Fruit fly (Drosophila melanogaster) whole organism, embryonic: Measurements from ENCODE around the gene CG17646.

Source experiments
- Ada2b ChIP-seq: fragments of 200-800 bp; sonication (Bioruptor generic); IDR thresholded peaks from 2 replicates; pipeline ENCODE4 v1.3.6; 2022; ENCODE audit warnings: missing biosample characterization, missing genetic modification characterization
- Atf3 ChIP-seq: fragments of 200-800 bp; sonication (Bioruptor generic); optimal IDR thresholded peaks from 3 replicates; lab custom pipeline; 2016; ENCODE audit warnings: missing biosample characterization, missing genetic modification characterization
- Atf6 ChIP-seq: fragments of 200-800 bp; sonication (Bioruptor generic); IDR thresholded peaks from 2 replicates; pipeline ENCODE4 v1.3.6; 2022; ENCODE audit warnings: missing biosample characterization, missing genetic modification characterization
- CG10209 ChIP-seq: fragments of 200-800 bp; sonication (Bioruptor generic); optimal IDR thresholded peaks from 3 replicates; lab custom pipeline; 2017; ENCODE audit warnings: missing biosample characterization, mild to moderate bottlenecking, missing genetic modification characterization, missing genetic modification reagents
- CG10366 ChIP-seq: fragments of 200-800 bp; sonication (Bioruptor generic); IDR thresholded peaks from 2 replicates; pipeline ENCODE4 v1.3.6; 2022; ENCODE audit warnings: missing biosample characterization, missing genetic modification characterization
- CG12391 ChIP-seq: fragments of 200-800 bp; sonication (Bioruptor generic); optimal IDR thresholded peaks from 3 replicates; lab custom pipeline; 2018; ENCODE audit warnings: missing biosample characterization, mild to moderate bottlenecking, missing genetic modification characterization, moderate library complexity
- CG12659 ChIP-seq: fragments of 200-800 bp; sonication (Bioruptor generic); optimal IDR thresholded peaks from 3 replicates; lab custom pipeline; 2017; ENCODE audit warnings: mild to moderate bottlenecking, missing biosample characterization, missing genetic modification reagents, missing genetic modification characterization
- CG13296 ChIP-seq: fragments of 200-800 bp; sonication (Bioruptor generic); optimal IDR thresholded peaks from 3 replicates; lab custom pipeline; 2018; ENCODE audit warnings: missing biosample characterization, mild to moderate bottlenecking, missing genetic modification characterization
- CG14441 ChIP-seq: fragments of 200-800 bp; sonication (Bioruptor generic); IDR thresholded peaks from 2 replicates; pipeline ENCODE4 v1.3.6; 2022; ENCODE audit warnings: missing biosample characterization, missing genetic modification characterization
- CG15696 ChIP-seq: fragments of 200-800 bp; sonication (Bioruptor generic); optimal IDR thresholded peaks from 2 replicates; lab custom pipeline; 2019; ENCODE audit warnings: missing biosample characterization, mild to moderate bottlenecking, missing genetic modification characterization, moderate library complexity
- CG1603 ChIP-seq: fragments of 200-800 bp; sonication (Bioruptor generic); optimal IDR thresholded peaks from 2 replicates; lab custom pipeline; 2019; ENCODE audit warnings: missing biosample characterization, mild to moderate bottlenecking, missing genetic modification characterization, moderate library complexity
- CG18262 ChIP-seq: fragments of 200-800 bp; optimal IDR thresholded peaks from 3 replicates; lab custom pipeline; 2019; ENCODE audit warnings: missing biosample characterization, mild to moderate bottlenecking, missing genetic modification characterization, moderate library complexity
- CG2129 ChIP-seq: fragments of 200-800 bp; sonication (Bioruptor generic); IDR thresholded peaks from 2 replicates; pipeline ENCODE4 v1.3.6; 2022; ENCODE audit warnings: missing biosample characterization, missing genetic modification characterization; ENCODE audit not compliant: partially characterized antibody
- CG30431 ChIP-seq: fragments of 200-800 bp; sonication (Bioruptor generic); optimal IDR thresholded peaks from 2 replicates; lab custom pipeline; 2017; ENCODE audit warnings: missing biosample characterization, missing genetic modification characterization
- CG31224 ChIP-seq: fragments of 200-800 bp; sonication (Bioruptor generic); IDR thresholded peaks from 2 replicates; pipeline ENCODE4 v1.3.6; 2022; ENCODE audit warnings: missing biosample characterization, missing genetic modification characterization
- CG31441 ChIP-seq: fragments of 200-800 bp; sonication (Bioruptor generic); IDR thresholded peaks from 2 replicates; pipeline ENCODE4 v1.3.6; 2022; ENCODE audit warnings: missing biosample characterization, missing genetic modification characterization
- CG34422 ChIP-seq: fragments of 200-800 bp; sonication (Bioruptor generic); IDR thresholded peaks from 3 replicates; pipeline ENCODE4 v1.3.6; 2022; ENCODE audit warnings: missing biosample characterization, missing genetic modification characterization
- CG3995 ChIP-seq: fragments of 200-800 bp; sonication (Bioruptor generic); optimal IDR thresholded peaks from 3 replicates; lab custom pipeline; 2016; ENCODE audit warnings: missing biosample characterization, missing genetic modification characterization
- CG4730 ChIP-seq: fragments of 200-800 bp; sonication (Bioruptor generic); IDR thresholded peaks from 2 replicates; pipeline ENCODE4 v1.3.6; 2022; ENCODE audit warnings: missing biosample characterization, missing genetic modification characterization
- CG5245 ChIP-seq: fragments of 200-800 bp; sonication (Bioruptor generic); optimal IDR thresholded peaks from 3 replicates; lab custom pipeline; 2016; ENCODE audit warnings: missing biosample characterization, missing genetic modification characterization
- CG6765 ChIP-seq: fragments of 200-800 bp; sonication (Bioruptor generic); optimal IDR thresholded peaks from 3 replicates; lab custom pipeline; 2017; ENCODE audit warnings: missing biosample characterization, mild to moderate bottlenecking, missing genetic modification characterization
- CG9932 ChIP-seq: fragments of 200-800 bp; sonication (Bioruptor generic); IDR thresholded peaks from 2 replicates; pipeline ENCODE4 v1.3.6; 2022; ENCODE audit warnings: missing biosample characterization, missing genetic modification characterization
- CHES-1-like ChIP-seq: fragments of 200-800 bp; sonication (Bioruptor generic); optimal IDR thresholded peaks from 2 replicates; lab custom pipeline; 2016; ENCODE audit warnings: missing biosample characterization, missing genetic modification characterization
- Dip3 ChIP-seq: fragments of 200-800 bp; sonication (Bioruptor generic); optimal IDR thresholded peaks from 3 replicates; lab custom pipeline; 2016; ENCODE audit warnings: missing biosample characterization, missing genetic modification characterization
- Ets65A ChIP-seq: fragments of 200-800 bp; sonication (Bioruptor generic); peaks from one replicate; lab custom pipeline; 2016; ENCODE audit warnings: missing biosample characterization, missing genetic modification characterization
- Fer3 ChIP-seq: fragments of 200-800 bp; sonication (Bioruptor generic); optimal IDR thresholded peaks from 2 replicates; lab custom pipeline; 2018; ENCODE audit warnings: missing biosample characterization, mild to moderate bottlenecking, missing genetic modification characterization, moderate library complexity
- HHEX ChIP-seq: fragments of 200-800 bp; sonication (Bioruptor generic); optimal IDR thresholded peaks from 3 replicates; lab custom pipeline; 2017; ENCODE audit warnings: missing biosample characterization, mild to moderate bottlenecking, missing genetic modification characterization, missing genetic modification reagents
- HLH3B ChIP-seq: fragments of 200-800 bp; sonication (Bioruptor generic); IDR thresholded peaks from 2 replicates; pipeline ENCODE4 v1.3.6; 2022; ENCODE audit warnings: missing biosample characterization, missing genetic modification characterization
- HmgD ChIP-seq: fragments of 200-800 bp; sonication (Bioruptor generic); optimal IDR thresholded peaks from 3 replicates; lab custom pipeline; 2016; ENCODE audit warnings: missing biosample characterization, missing genetic modification characterization
- Hr39 ChIP-seq: fragments of >200 bp; optimal IDR thresholded peaks from 2 replicates; lab custom pipeline; 2017
- MTF-1 ChIP-seq: fragments of 200-800 bp; sonication (Bioruptor generic); optimal IDR thresholded peaks from 2 replicates; lab custom pipeline; 2018; ENCODE audit warnings: missing biosample characterization, mild to moderate bottlenecking, missing genetic modification characterization, borderline replicate concordance
- NC2α ChIP-seq: fragments of 200-800 bp; sonication (Bioruptor generic); optimal IDR thresholded peaks from 2 replicates; lab custom pipeline; 2016; ENCODE audit warnings: missing biosample characterization, missing genetic modification characterization
- aop ChIP-seq: fragments of 200-800 bp; sonication (Bioruptor generic); IDR thresholded peaks from 2 replicates; pipeline ENCODE4 v1.3.6; 2022; ENCODE audit warnings: missing biosample characterization, missing genetic modification characterization
- br ChIP-seq: fragments of >200 bp; optimal IDR thresholded peaks from 2 replicates; lab custom pipeline; 2017
- btn ChIP-seq: fragments of 200-800 bp; sonication (Bioruptor generic); optimal IDR thresholded peaks from 2 replicates; lab custom pipeline; 2016; ENCODE audit warnings: missing biosample characterization, missing genetic modification characterization
- chinmo ChIP-seq: fragments of 200-800 bp; sonication (Bioruptor generic); IDR thresholded peaks from 4 replicates; pipeline ENCODE4 v1.3.6; 2022; ENCODE audit warnings: missing biosample characterization, missing genetic modification characterization; ENCODE audit not compliant: partially characterized antibody
- crol ChIP-seq: fragments of 200-800 bp; sonication (Bioruptor generic); IDR thresholded peaks from 2 replicates; pipeline ENCODE4 v1.3.6; 2022; ENCODE audit warnings: missing biosample characterization, missing genetic modification characterization
- dpn ChIP-seq, 2 experiments: fragments of 200-800 bp; sonication (Bioruptor generic); optimal IDR thresholded peaks; 3 replicates each; lab custom pipeline; 2016; ENCODE audit warnings: missing biosample characterization in 2 of 2, missing genetic modification characterization in 2 of 2
- gt ChIP-seq: fragments of 200-800 bp; sonication (Bioruptor generic); IDR thresholded peaks from 2 replicates; pipeline ENCODE4 v1.3.6; 2022; ENCODE audit warnings: missing biosample characterization, missing genetic modification characterization
- ham ChIP-seq: fragments of 200-800 bp; sonication (Bioruptor generic); IDR thresholded peaks from 2 replicates; pipeline ENCODE4 v1.3.6; 2022; ENCODE audit warnings: missing biosample characterization, missing genetic modification characterization
- her ChIP-seq: fragments of 200-800 bp; sonication (Bioruptor generic); optimal IDR thresholded peaks from 2 replicates; lab custom pipeline; 2016; ENCODE audit warnings: missing biosample characterization, missing genetic modification characterization
- inv ChIP-seq: fragments of 200-800 bp; sonication (Bioruptor generic); IDR thresholded peaks from 2 replicates; pipeline ENCODE4 v1.3.6; 2022; ENCODE audit warnings: missing biosample characterization, missing genetic modification characterization; ENCODE audit not compliant: partially characterized antibody
- pan ChIP-seq, 4 experiments: fragments of >200 bp in 3 of 4; fragments of 200-800 bp in 1 of 4; sonication (Bioruptor generic) in 1 of 4; optimal IDR thresholded peaks in 3 of 4; IDR thresholded peaks in 1 of 4; 2 replicates each; pipeline versions ENCODE4 v1.3.6 to Lab custom; 2017 to 2022; ENCODE audit warnings: missing biosample characterization in 2 of 4, missing genetic modification characterization in 2 of 4, mixed read lengths in 1 of 4
- pho ChIP-seq: fragments of 200-800 bp; sonication (Bioruptor generic); optimal IDR thresholded peaks from 2 replicates; lab custom pipeline; 2016; ENCODE audit warnings: missing biosample characterization, missing genetic modification characterization
- pros ChIP-seq: fragments of 200-800 bp; sonication (Bioruptor generic); optimal IDR thresholded peaks from 3 replicates; lab custom pipeline; 2019; ENCODE audit warnings: missing biosample characterization, mild to moderate bottlenecking, missing genetic modification characterization, moderate library complexity
- ranshi ChIP-seq: fragments of 200-800 bp; sonication (Bioruptor generic); IDR thresholded peaks from 2 replicates; pipeline ENCODE4 v1.3.6; 2022; ENCODE audit warnings: missing biosample characterization, missing genetic modification characterization
- shn ChIP-seq: fragments of 200-800 bp; sonication (Bioruptor generic); optimal IDR thresholded peaks from 3 replicates; lab custom pipeline; 2016; ENCODE audit warnings: missing biosample characterization, missing genetic modification characterization
- tap ChIP-seq: fragments of 200-800 bp; optimal IDR thresholded peaks from 3 replicates; lab custom pipeline; 2019; ENCODE audit warnings: missing biosample characterization, mild to moderate bottlenecking, missing genetic modification characterization, moderate library complexity
- tio ChIP-seq: fragments of 200-800 bp; sonication (Bioruptor generic); optimal IDR thresholded peaks from 2 replicates; lab custom pipeline; 2017; ENCODE audit warnings: missing biosample characterization, missing genetic modification characterization, inconsistent platforms
- vvl ChIP-seq: fragments of 200-800 bp; sonication (Bioruptor generic); IDR thresholded peaks from 2 replicates; pipeline ENCODE4 v1.3.6; 2022; ENCODE audit warnings: missing biosample characterization, missing genetic modification characterization

CG17646 gene

DNA sequence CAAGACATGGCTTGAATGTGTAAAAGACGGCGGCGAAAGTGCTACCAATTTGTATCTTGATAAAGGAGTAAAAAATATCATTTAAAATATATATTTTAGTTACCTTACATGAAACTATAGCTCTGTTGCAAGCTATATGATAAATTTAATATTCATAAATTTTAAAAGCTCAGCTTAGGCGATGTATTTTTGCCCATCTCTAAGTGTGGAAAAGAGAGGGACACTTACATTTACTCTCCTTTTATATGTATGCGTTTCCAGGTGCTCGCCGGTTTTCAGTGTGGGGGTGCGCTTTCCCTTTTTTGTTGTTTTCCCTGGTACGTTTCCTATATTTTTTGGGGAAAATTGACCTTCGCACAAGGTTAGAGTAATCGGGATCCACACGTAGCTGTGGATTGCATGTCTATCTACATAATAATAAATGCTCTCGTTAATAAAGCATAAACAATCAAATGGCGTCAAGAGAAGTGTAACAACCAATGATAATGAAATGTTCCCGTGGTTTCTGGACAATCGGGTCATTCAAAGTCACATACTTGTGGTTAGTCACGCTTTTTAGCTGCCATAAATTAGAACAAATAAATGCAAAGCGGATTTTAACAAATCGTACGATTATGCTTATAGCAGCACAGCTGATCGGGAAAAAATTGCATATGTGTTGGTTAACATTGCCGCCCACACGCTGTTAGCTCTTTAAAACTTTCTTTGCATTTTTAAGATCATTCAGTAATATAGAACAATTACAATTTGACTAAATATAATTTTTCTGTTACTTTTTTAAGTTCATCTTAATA, 4.3 kb upstream of the CG17646 start (continued):
- TF ChIP-seq shn (GFP tag; lab: Kevin White, UChicago) (peak; percentile 57), tap (peak; percentile 93), Fer3 (tag; lab: Kevin White, UChicago) (peak; percentile 94), HmgD (no peak), crol (GFP tag; lab: Robert Waterston, UW) (no peak; the same call in none of the 2 replicates), CG15696 (tag; lab: Kevin White, UChicago) (peak; percentile 90), NC2α (GFP tag; lab: Kevin White, UChicago) (peak; percentile 61), Dip3 (GFP tag; lab: Kevin White, UChicago) (peak; percentile 89), tio (peak; percentile 90), Atf6 (GFP tag; lab: Robert Waterston, UW) (peak; percentile 98), CG9932 (GFP tag; lab: Robert Waterston, UW) (peak; percentile 99), CG34422 (GFP tag; lab: Robert Waterston, UW) (peak; percentile 95), Atf3 (GFP tag; lab: Kevin White, UChicago) (peak; percentile 81), pho (GFP tag; lab: Kevin White, UChicago) (peak; percentile 88), CG6765 (GFP tag; lab: Kevin White, UChicago) (peak; percentile 96), CG10366 (GFP tag; lab: Robert Waterston, UW) (peak; percentile 95), Ada2b (GFP tag; lab: Robert Waterston, UW) (peak; percentile 96), CG30431 (GFP tag; lab: Kevin White, UChicago) (peak; percentile 94), Hr39 (lab: Kevin White, UChicago) (no peak), br (no peak), her (GFP tag; lab: Kevin White, UChicago) (peak; percentile 46), MTF-1 (GFP tag; lab: Kevin White, UChicago) (peak; percentile 69), chinmo (GFP tag; lab: Robert Waterston, UW) (peak; percentile 93), CG1603 (peak; percentile 46), CG13296 (peak; percentile 98), CG12659 (GFP tag; lab: Kevin White, UChicago) (peak; percentile 99), ham (peak; percentile 87), CG31441 (peak; percentile 84), Ets65A (GFP tag; lab: Kevin White, UChicago) (peak; percentile 98), CG2129 (GFP tag; lab: Robert Waterston, UW) (peak; percentile 88), CG14441 (GFP tag; lab: Robert Waterston, UW) (peak; percentile 96), CG4730 (GFP tag; lab: Robert Waterston, UW) (peak; percentile 91), CG10209 (GFP tag; lab: Kevin White, UChicago) (peak; percentile 98), CG5245 (GFP tag; lab: Kevin White, UChicago) (peak; percentile 91), CG12391 (tag; lab: Kevin White, UChicago) (peak; percentile 98), dpn (GFP tag; optimal IDR thresholded peaks at IDR 0.05; lab: Kevin White, UChicago) (peak; percentile 79 to 98), aop (GFP tag; lab: Robert Waterston, UW) (peak; percentile 81), pros (GFP tag; lab: Kevin White, UChicago) (peak; percentile 91), HLH3B (peak; percentile 95), CG18262 (tag; lab: Kevin White, UChicago) (peak; percentile 94), btn (GFP tag; lab: Kevin White, UChicago) (no peak), inv (GFP tag; lab: Robert Waterston, UW) (peak; percentile 85), HHEX (GFP tag; lab: Kevin White, UChicago) (peak; percentile 96), ranshi (peak; percentile 95), CG31224 (GFP tag; lab: Robert Waterston, UW) (peak; percentile 92), CG3995 (peak; percentile 36), vvl (GFP tag; lab: Robert Waterston, UW) (peak; percentile 98), pan (optimal IDR thresholded peaks at IDR 0.05; lab: Kevin White, UChicago) (no peak), pan (GFP tag; optimal IDR thresholded peaks at IDR 0.05 in 1 of 2, IDR thresholded peaks at IDR 0.05 in 1 of 2) (peak in 1 of 2 experiments; percentile 95), gt (peak; percentile 83; the same call in 1 of the 2 replicates), CHES-1-like (GFP tag; lab: Kevin White, UChicago) (peak; percentile 85)
